Worm (Caenorhabditis elegans): Measurements from ENCODE around the gene ZK546.2.
A peak's percentile ranks its signal among the peaks of the same experiment; 100 is the strongest.

ZK546.2 gene

DNA sequence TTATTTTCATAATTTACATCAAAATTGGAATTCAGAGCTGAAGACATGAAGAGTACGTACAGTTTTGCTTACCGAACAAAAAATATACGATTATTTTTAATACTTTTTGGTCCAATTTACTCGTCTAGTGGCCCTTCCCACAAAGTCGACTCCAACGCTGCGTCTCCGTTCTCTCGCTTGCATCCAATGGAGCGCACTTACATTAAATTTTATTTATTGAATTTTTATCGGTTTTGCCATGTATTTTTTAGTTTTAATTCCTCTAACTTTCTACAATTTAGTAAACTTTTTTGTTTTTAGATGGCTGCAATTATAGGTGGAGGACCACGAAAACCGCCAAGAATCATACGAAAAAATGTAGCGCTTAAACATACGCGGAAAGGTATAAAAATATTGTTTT is 10.3 kb upstream of the ZK546.2 start, which contains the start of gene ZK546.5:
TSS of gene ZK546.5 (plus strand) at position 301 of the 400 bp plus-strand sequence.
- no peak for TF ChIP-seq isw-1 (GFP tag; IDR thresholded peaks at IDR 0.05)
- TF ChIP-seq blmp-1 (tag; optimal IDR thresholded peaks at IDR 0.05), result no peak
- no peak for TF ChIP-seq unc-98 (GFP tag; IDR thresholded peaks at IDR 0.05)
- no peak for TF ChIP-seq rnt-1 (tag; optimal IDR thresholded peaks at IDR 0.05)
- TF ChIP-seq skn-1 (tag; optimal IDR thresholded peaks at IDR 0.05), result no peak
- no peak for TF ChIP-seq unc-86 (tag; optimal IDR thresholded peaks at IDR 0.05)
- TF ChIP-seq lin-13 (GFP tag; optimal IDR thresholded peaks at IDR 0.05), result no peak
- peak in 1 of 3 experiments; percentile 16 for TF ChIP-seq dpl-1 (GFP tag; optimal IDR thresholded peaks at IDR 0.05)
- TF ChIP-seq nhr-71 (tag; optimal IDR thresholded peaks at IDR 0.05), result no peak
- TF ChIP-seq efl-1 (optimal IDR thresholded peaks at IDR 0.05), result peak; percentile 10 to 33
- TF ChIP-seq efl-1 (GFP tag; optimal IDR thresholded peaks at IDR 0.05 in 1 of 2), result peak in 1 of 2 experiments; percentile 23
- TF ChIP-seq lin-35 (GFP tag; optimal IDR thresholded peaks at IDR 0.05), result peak in 1 of 2 experiments; percentile 29
- TF ChIP-seq pag-3 (tag; optimal IDR thresholded peaks at IDR 0.05; ENCODE audit: borderline replicate concordance, insufficient read depth), result no peak
- TF ChIP-seq nhr-90 (tag; optimal IDR thresholded peaks at IDR 0.05; ENCODE audit: poor library complexity), result no peak
- TF ChIP-seq nhr-84 (tag; optimal IDR thresholded peaks at IDR 0.05), result no peak
- no peak for TF ChIP-seq hpl-2 (GFP tag; optimal IDR thresholded peaks at IDR 0.05)
- TF ChIP-seq lsy-2 (tag; optimal IDR thresholded peaks at IDR 0.05), result peak in 1 of 2 experiments; percentile 36

DNA sequence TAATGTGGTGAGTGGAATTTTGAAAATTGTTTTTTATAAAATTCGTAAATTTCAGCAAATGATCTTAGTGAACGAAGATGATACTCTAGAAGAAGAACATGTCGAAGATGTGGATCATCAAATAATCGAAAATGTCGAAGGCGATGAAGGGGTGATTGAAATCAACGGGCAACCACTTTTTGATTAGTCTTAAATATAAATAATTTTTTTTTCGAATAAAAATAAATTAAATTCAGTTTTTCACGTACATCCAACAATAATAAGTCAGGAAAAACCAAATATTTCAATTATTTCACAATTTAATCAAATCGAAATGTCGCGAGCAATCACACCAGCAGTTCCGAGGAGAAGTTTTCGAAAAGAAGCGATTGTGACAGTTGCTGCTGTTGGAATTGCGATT is 8.1 kb upstream of the ZK546.2 start, which contains the start of gene ZK546.4:
TSS of gene ZK546.4 (plus strand) at position 301 of the 400 bp plus-strand sequence.
- TF ChIP-seq unc-130 (tag; optimal IDR thresholded peaks at IDR 0.05) (no peak), lin-15B (tag; optimal IDR thresholded peaks at IDR 0.05) (no peak), xbp-1 (tag; optimal IDR thresholded peaks at IDR 0.05) (no peak), sup-37 (GFP tag; optimal IDR thresholded peaks at IDR 0.05) (no peak), skn-1 (tag; optimal IDR thresholded peaks at IDR 0.05) (no peak), ces-1 (GFP tag; optimal IDR thresholded peaks at IDR 0.05) (no peak), tlp-1 (tag; optimal IDR thresholded peaks at IDR 0.05) (no peak), vab-15 (tag; optimal IDR thresholded peaks at IDR 0.05) (no peak), fkh-10 (GFP tag; optimal IDR thresholded peaks at IDR 0.05) (no peak), unc-98 (GFP tag; IDR thresholded peaks at IDR 0.05) (no peak), C16A3.4 (tag; optimal IDR thresholded peaks at IDR 0.05) (no peak), grh-1 (GFP tag; IDR thresholded peaks at IDR 0.05) (no peak)

DNA sequence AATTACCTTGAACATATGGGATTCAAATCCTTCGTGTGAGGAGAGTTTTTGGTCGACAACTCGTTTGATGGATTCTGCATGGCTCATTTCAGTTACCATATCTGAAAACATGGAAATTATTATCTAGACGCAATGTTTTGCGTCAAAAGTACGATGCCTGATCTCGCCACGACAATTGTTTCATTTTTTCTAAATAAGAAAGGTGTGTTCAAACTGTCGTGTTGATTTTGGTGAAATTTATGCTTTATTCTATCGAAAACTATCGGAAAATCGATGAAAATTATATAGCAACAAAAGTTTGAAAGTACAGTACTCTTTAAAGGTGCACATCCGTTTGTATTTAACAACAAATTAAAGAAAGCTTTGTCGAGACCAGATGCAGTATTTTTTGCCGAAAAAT is 4.8 kb upstream of the ZK546.2 start, which contains the start of gene cblc-1:
TSS of gene cblc-1 (minus strand) at position 101 of the 400 bp plus-strand sequence.
- TF ChIP-seq egl-27 (tag; optimal IDR thresholded peaks at IDR 0.05) (no peak), nhr-76 (tag; optimal IDR thresholded peaks at IDR 0.05) (no peak), ceh-63 (GFP tag; optimal IDR thresholded peaks at IDR 0.05) (no peak), fkh-4 (tag; optimal IDR thresholded peaks at IDR 0.05; ENCODE audit: borderline replicate concordance) (no peak)

ce11 chrII:4941541-4942206 is 4.2 kb upstream of the ZK546.2 start, which contains the start of gene ZK546.19:
Gene ZK546.19 (plus strand): TSS chrII:4941726.
- TF ChIP-seq elt-2 (tag; optimal IDR thresholded peaks at IDR 0.05) (peak; percentile 39), vab-15 (tag; optimal IDR thresholded peaks at IDR 0.05) (no peak), C16A3.4 (tag; optimal IDR thresholded peaks at IDR 0.05) (peak; percentile 31), ceh-88 (GFP tag; IDR thresholded peaks at IDR 0.05) (no peak), lin-14 (GFP tag; optimal IDR thresholded peaks at IDR 0.05) (peak; percentile 69), hlh-17 (GFP tag; optimal IDR thresholded peaks at IDR 0.05; ENCODE audit: borderline replicate concordance) (no peak), nhr-71 (tag; optimal IDR thresholded peaks at IDR 0.05) (peak; percentile 39), nhr-47 (tag; optimal IDR thresholded peaks at IDR 0.05) (no peak), hpl-2 (GFP tag; optimal IDR thresholded peaks at IDR 0.05) (no peak), tbx-2 (tag; optimal IDR thresholded peaks at IDR 0.05) (no peak), blmp-1 (tag; optimal IDR thresholded peaks at IDR 0.05) (peak; percentile 49), nhr-85 (tag) (peak; percentile 60), swsn-7 (tag; optimal IDR thresholded peaks at IDR 0.05) (no peak), nhr-77 (tag; optimal IDR thresholded peaks at IDR 0.05) (no peak), lsy-2 (tag; optimal IDR thresholded peaks at IDR 0.05) (peak in 1 of 2 experiments; percentile 15)

All from whole organism, L1 larva.